Fruit fly (Drosophila melanogaster) whole organism: ENCODE results near the gene Sap-r.

Experiments
- CG8478 ChIP-seq: fragments of >200 bp; optimal IDR thresholded peaks from 2 replicates; lab custom pipeline; 2018; ENCODE audit warnings: inconsistent platforms
- pan ChIP-seq: fragments of >200 bp; optimal IDR thresholded peaks from 2 replicates; lab custom pipeline; 2017
- psq ChIP-seq: fragments of >200 bp; optimal IDR thresholded peaks from 2 replicates; lab custom pipeline; 2017
- usp ChIP-seq: fragments of >200 bp; optimal IDR thresholded peaks from 2 replicates; lab custom pipeline; 2017; ENCODE audit warnings: missing biosample characterization, missing genetic modification characterization, mixed read lengths

- TF ChIP-seq usp (GFP tag; lab: Kevin White, UChicago) (no peak), CG8478 (lab: Kevin White, UChicago) (no peak), psq (lab: Kevin White, UChicago) (no peak), pan (lab: Kevin White, UChicago) (no peak)
Observed at dm6 chr3R:30842639-30843476, 46.0 kb downstream of the Sap-r start.
